Fruit fly (Drosophila melanogaster) whole organism: Measurements from ENCODE around the gene CG5273.

ENCODE experiments used
- CG8478 ChIP-seq: fragments of >200 bp; optimal IDR thresholded peaks from 2 replicates; lab custom pipeline; 2018; ENCODE audit warnings: inconsistent platforms
- Dll ChIP-seq: fragments of >200 bp; optimal IDR thresholded peaks from 2 replicates; lab custom pipeline; 2017
- EcR ChIP-seq, 2 experiments: fragments of >200 bp; optimal IDR thresholded peaks; 2 replicates each; lab custom pipeline; 2017; ENCODE audit warnings: missing biosample characterization in 2 of 2, missing genetic modification characterization in 2 of 2, missing genetic modification reagents in 2 of 2
- pan ChIP-seq: fragments of >200 bp; optimal IDR thresholded peaks from 2 replicates; lab custom pipeline; 2017
- psq ChIP-seq: fragments of >200 bp; optimal IDR thresholded peaks from 2 replicates; lab custom pipeline; 2017

dm6 chrX:711852-712251, 47.5 kb upstream of the CG5273 start:
- TF ChIP-seq CG8478 (lab: Kevin White, UChicago), result no peak
- no peak for TF ChIP-seq EcR (GFP tag; optimal IDR thresholded peaks at IDR 0.05; lab: Kevin White, UChicago)
- TF ChIP-seq psq, result no peak
- no peak for TF ChIP-seq Dll (lab: Kevin White, UChicago)
- peak; percentile 77 for TF ChIP-seq pan (lab: Kevin White, UChicago)
